Fruit fly (Drosophila melanogaster) whole organism, prepupa: Measurements from ENCODE around the gene CG42676.

Source experiments
- salr ChIP-seq, 2 experiments: fragments of 200-800 bp; sonication (Bioruptor generic); optimal IDR thresholded peaks; 3 replicates each; lab custom pipeline; 2016 to 2018; ENCODE audit warnings: missing biosample characterization in 2 of 2, missing genetic modification characterization in 2 of 2, mild to moderate bottlenecking in 1 of 2
- svp ChIP-seq: fragments of 200-800 bp; sonication (Bioruptor generic); peaks from one replicate; lab custom pipeline; 2016; ENCODE audit warnings: missing biosample characterization, missing genetic modification characterization

Gene CG42676

dm6 chr3L:1855491-1855890 is 52.6 kb downstream of the CG42676 start, which contains the start of gene CNMa:
TSS of gene CNMa (minus strand) at chr3L:1855591.
- TF ChIP-seq svp (peak; percentile 36), salr (GFP tag; optimal IDR thresholded peaks at IDR 0.05; lab: Kevin White, UChicago) (no peak)
